Worm (Caenorhabditis elegans) whole organism, L4 larva: ENCODE data around the gene Y105C5B.20.

Source experiments
- F26F4.8 ChIP-seq: fragments of 200-800 bp; sonication (Bioruptor generic); conservative IDR thresholded peaks from 2 replicates; pipeline ENCODE4 v1.3.6; 2022; ENCODE audit warnings: missing genetic modification characterization, missing compliant biosample characterization
- F49E8.2 ChIP-seq: sonication (generic microtip); optimal IDR thresholded peaks from 2 replicates; lab custom pipeline; 2016; ENCODE audit warnings: missing compliant biosample characterization, mild to moderate bottlenecking, missing genetic modification characterization, borderline replicate concordance
- Y105C5A.15 ChIP-seq: fragments of 200-800 bp; sonication (Bioruptor generic); IDR thresholded peaks from 2 replicates; pipeline ENCODE4 v1.3.6; 2022; ENCODE audit warnings: missing genetic modification characterization, missing compliant biosample characterization
- Y75B8A.6 ChIP-seq: fragments of 200-800 bp; sonication (Bioruptor generic); IDR thresholded peaks from 2 replicates; pipeline ENCODE4 v1.3.6; 2022; ENCODE audit warnings: missing genetic modification reagents, missing genetic modification characterization, missing compliant biosample characterization
- ZK337.2 ChIP-seq: fragments of 200-800 bp; sonication (Bioruptor generic); IDR thresholded peaks from 2 replicates; pipeline ENCODE4 v1.3.6; 2022; ENCODE audit warnings: missing genetic modification reagents, missing genetic modification characterization, missing compliant biosample characterization
- aha-1 ChIP-seq: fragments of 150-350 bp; peaks from one replicate; lab custom pipeline; 2014; ENCODE audit warnings: missing biosample characterization, missing genetic modification characterization
- aly-2 ChIP-seq: sonication (generic microtip); optimal IDR thresholded peaks from 2 replicates; lab custom pipeline; 2018; ENCODE audit warnings: missing biosample characterization, missing genetic modification characterization
- ceh-28 ChIP-seq: fragments of 150-350 bp; optimal IDR thresholded peaks from 2 replicates; lab custom pipeline; 2014; ENCODE audit warnings: missing biosample characterization, missing genetic modification reagents, missing genetic modification characterization
- ceh-44 ChIP-seq: fragments of 200-800 bp; sonication (Bioruptor generic); IDR thresholded peaks from 2 replicates; pipeline ENCODE4 v1.3.6; 2022; ENCODE audit warnings: missing genetic modification reagents, missing genetic modification characterization, missing compliant biosample characterization
- ceh-62 ChIP-seq: sonication (generic microtip); optimal IDR thresholded peaks from 2 replicates; lab custom pipeline; 2017; ENCODE audit warnings: missing biosample characterization, missing genetic modification characterization
- ceh-82 ChIP-seq: sonication (generic microtip); optimal IDR thresholded peaks from 2 replicates; lab custom pipeline; 2017; ENCODE audit warnings: missing biosample characterization, missing genetic modification characterization
- daf-12 ChIP-seq: fragments of 150-350 bp; optimal IDR thresholded peaks from 2 replicates; lab custom pipeline; 2014; ENCODE audit warnings: missing biosample characterization, missing genetic modification reagents, missing genetic modification characterization
- dmd-6 ChIP-seq: fragments of 200-800 bp; sonication (Bioruptor generic); IDR thresholded peaks from 2 replicates; pipeline ENCODE4 v1.3.6; 2022; ENCODE audit warnings: missing genetic modification reagents, missing genetic modification characterization, missing compliant biosample characterization
- dmd-8 ChIP-seq: fragments of 200-800 bp; sonication (Bioruptor generic); IDR thresholded peaks from 2 replicates; pipeline ENCODE4 v1.3.6; 2022; ENCODE audit warnings: missing genetic modification characterization, missing compliant biosample characterization
- dmd-9 ChIP-seq: fragments of 200-800 bp; sonication (Bioruptor generic); IDR thresholded peaks from 2 replicates; pipeline ENCODE4 v1.3.6; 2022; ENCODE audit warnings: missing genetic modification reagents, missing genetic modification characterization, missing compliant biosample characterization
- egl-43 ChIP-seq: fragments of 200-800 bp; sonication (Bioruptor generic); IDR thresholded peaks from 2 replicates; pipeline ENCODE4 v1.3.6; 2022; ENCODE audit warnings: missing genetic modification reagents, missing genetic modification characterization, missing compliant biosample characterization
- gei-8 ChIP-seq: fragments of 200-800 bp; sonication (Bioruptor generic); optimal IDR thresholded peaks from 2 replicates; lab custom pipeline; 2018; ENCODE audit warnings: mild to moderate bottlenecking, missing genetic modification characterization, missing compliant biosample characterization
- hlh-30 ChIP-seq: sonication (generic microtip); optimal IDR thresholded peaks from 2 replicates; lab custom pipeline; 2017; ENCODE audit warnings: antibody characterized with exemption, mild to moderate bottlenecking, missing genetic modification characterization, missing compliant biosample characterization; ENCODE audit not compliant: insufficient read depth
- lin-13 ChIP-seq: fragments of 150-350 bp; optimal IDR thresholded peaks from 2 replicates; lab custom pipeline; 2014; ENCODE audit warnings: missing biosample characterization, missing genetic modification reagents, missing genetic modification characterization
- lin-15B ChIP-seq: fragments of 150-350 bp; sonication (generic microtip); optimal IDR thresholded peaks from 3 replicates; lab custom pipeline; 2014; ENCODE audit warnings: missing biosample characterization, missing genetic modification characterization
- lin-29 ChIP-seq: fragments of 200-800 bp; sonication (Bioruptor generic); IDR thresholded peaks from 2 replicates; pipeline ENCODE4 v1.3.6; 2022; ENCODE audit warnings: missing genetic modification reagents, missing genetic modification characterization, missing compliant biosample characterization
- madf-5 ChIP-seq, 2 experiments: fragments of 200-800 bp; sonication (Bioruptor generic); IDR thresholded peaks; 2 replicates each; pipeline ENCODE4 v1.3.6; 2022; ENCODE audit warnings: missing compliant biosample characterization in 2 of 2, missing genetic modification characterization in 2 of 2
- mdt-29 ChIP-seq: fragments of 200-800 bp; sonication (Bioruptor generic); IDR thresholded peaks from 2 replicates; pipeline ENCODE4 v1.3.6; 2022; ENCODE audit warnings: missing genetic modification reagents, missing genetic modification characterization, missing compliant biosample characterization
- nhr-10 ChIP-seq: fragments of 150-350 bp; optimal IDR thresholded peaks from 2 replicates; lab custom pipeline; 2014; ENCODE audit warnings: missing biosample characterization, missing genetic modification characterization
- nhr-11 ChIP-seq: fragments of 150-350 bp; optimal IDR thresholded peaks from 2 replicates; lab custom pipeline; 2014; ENCODE audit warnings: missing biosample characterization, missing genetic modification characterization
- nhr-237 ChIP-seq: sonication (generic microtip); optimal IDR thresholded peaks from 2 replicates; lab custom pipeline; 2017; ENCODE audit warnings: missing biosample characterization, missing genetic modification characterization
- nhr-25 ChIP-seq: sonication (generic microtip); optimal IDR thresholded peaks from 2 replicates; lab custom pipeline; 2017; ENCODE audit warnings: missing genetic modification characterization, mild to moderate bottlenecking, missing compliant biosample characterization, antibody characterized with exemption, moderate library complexity, borderline replicate concordance; ENCODE audit not compliant: insufficient read depth
- nhr-28 ChIP-seq: fragments of 150-350 bp; optimal IDR thresholded peaks from 2 replicates; lab custom pipeline; 2014; ENCODE audit warnings: missing biosample characterization, missing genetic modification characterization
- nhr-77 ChIP-seq: fragments of 150-350 bp; optimal IDR thresholded peaks from 2 replicates; lab custom pipeline; 2014; ENCODE audit warnings: missing biosample characterization, missing genetic modification characterization
- pqm-1 ChIP-seq: sonication (generic microtip); optimal IDR thresholded peaks from 2 replicates; lab custom pipeline; 2017; ENCODE audit warnings: missing biosample characterization, missing genetic modification characterization
- sdz-12 ChIP-seq: fragments of 200-800 bp; sonication (Bioruptor generic); optimal IDR thresholded peaks from 2 replicates; lab custom pipeline; 2018; ENCODE audit warnings: mild to moderate bottlenecking, missing genetic modification characterization, missing compliant biosample characterization
- set-16 ChIP-seq: fragments of 200-800 bp; sonication (Bioruptor generic); IDR thresholded peaks from 2 replicates; pipeline ENCODE4 v1.3.6; 2022; ENCODE audit warnings: missing genetic modification reagents, missing genetic modification characterization, missing compliant biosample characterization
- snpc-1.2 ChIP-seq: fragments of 200-800 bp; sonication (Bioruptor generic); IDR thresholded peaks from 2 replicates; pipeline ENCODE4 v1.3.6; 2022; ENCODE audit warnings: missing genetic modification reagents, missing genetic modification characterization, missing compliant biosample characterization
- unc-130 ChIP-seq: sonication (generic microtip); optimal IDR thresholded peaks from 2 replicates; lab custom pipeline; 2016; ENCODE audit warnings: missing genetic modification reagents, missing genetic modification characterization, missing compliant biosample characterization
- unc-62 ChIP-seq, 3 experiments: fragments of 150-350 bp in 1 of 3; sonication (generic microtip); optimal IDR thresholded peaks in 2 of 3; peaks in 1 of 3; 1 replicate in 1 of 3; 2 replicates in 2 of 3; lab custom pipeline; 2014 to 2017; ENCODE audit warnings: missing biosample characterization in 3 of 3, missing genetic modification characterization in 3 of 3, missing genetic modification reagents in 3 of 3, missing genotype in 1 of 3
- zfp-3 ChIP-seq: fragments of 200-800 bp; sonication (Bioruptor generic); conservative IDR thresholded peaks from 2 replicates; pipeline ENCODE4 v1.3.6; 2022; ENCODE audit warnings: missing genetic modification reagents, missing genetic modification characterization, missing compliant biosample characterization
- ztf-7 ChIP-seq: fragments of 150-350 bp; optimal IDR thresholded peaks from 2 replicates; lab custom pipeline; 2014; ENCODE audit warnings: missing biosample characterization, missing genetic modification characterization

Y105C5B.20 gene

ce11 chrIV:15962219-15962762 is 32.1 kb downstream of the Y105C5B.20 start, which contains the start of gene lgc-19:
TSS of gene lgc-19 (minus strand) at chrIV:15962712.
- TF ChIP-seq lin-29 (GFP tag; lab: Robert Waterston, UW) (no peak), unc-62 (GFP tag; optimal IDR thresholded peaks at IDR 0.05 in 1 of 2; lab: Kevin White, UChicago) (peak in 1 of 2 experiments; percentile 87), unc-62 (tag; optimal IDR thresholded peaks at IDR 0.05; lab: Kevin White, UChicago) (no peak), aha-1 (tag; lab: Kevin White, UChicago) (peak; percentile 54)

ce11 chrIV:15961069-15961468 is 33.3 kb downstream of the Y105C5B.20 start:
- no peak for TF ChIP-seq hlh-30
- TF ChIP-seq Y105C5A.15 (GFP tag; lab: Robert Waterston, UW) = no peak
- TF ChIP-seq snpc-1.2 = peak; percentile 66
- TF ChIP-seq aly-2 = no peak
- TF ChIP-seq sdz-12 = no peak
- TF ChIP-seq unc-62 (GFP tag; optimal IDR thresholded peaks at IDR 0.05 in 1 of 2; lab: Kevin White, UChicago) = peak in 1 of 2 experiments; percentile 27
- no peak for TF ChIP-seq unc-62 (tag; optimal IDR thresholded peaks at IDR 0.05; lab: Kevin White, UChicago)
- no peak for TF ChIP-seq F49E8.2
- no peak for TF ChIP-seq unc-130 (GFP tag; lab: Kevin White, UChicago)
- TF ChIP-seq ceh-28 (tag; lab: Kevin White, UChicago) = no peak
- TF ChIP-seq daf-12 (tag; lab: Kevin White, UChicago) = no peak
- no peak for TF ChIP-seq nhr-77 (tag; lab: Kevin White, UChicago)
- no peak for TF ChIP-seq nhr-237 (tag; lab: Kevin White, UChicago)
- TF ChIP-seq ceh-82 (tag; lab: Kevin White, UChicago) = no peak
- TF ChIP-seq mdt-29 = no peak
- no peak for TF ChIP-seq gei-8 (GFP tag; lab: Kevin White, UChicago)

ce11 chrIV:15955349-15955748 is 39.1 kb downstream of the Y105C5B.20 start:
- TF ChIP-seq ZK337.2 (GFP tag; lab: Robert Waterston, UW) (no peak), nhr-10 (tag; lab: Kevin White, UChicago) (no peak), pqm-1 (tag; lab: Kevin White, UChicago) (no peak), dmd-9 (GFP tag; lab: Robert Waterston, UW) (no peak), aha-1 (tag; lab: Kevin White, UChicago) (peak; percentile 50), Y105C5A.15 (GFP tag; lab: Robert Waterston, UW) (no peak), snpc-1.2 (peak; percentile 44; the same call in 1 of the 2 replicates), ceh-28 (tag; lab: Kevin White, UChicago) (no peak), sdz-12 (no peak)

ce11 chrIV:15953689-15954088 is 40.7 kb downstream of the Y105C5B.20 start:
- TF ChIP-seq zfp-3 (GFP tag; lab: Robert Waterston, UW) (no peak), nhr-25 (no peak), lin-15B (no peak), F26F4.8 (GFP tag; lab: Robert Waterston, UW) (no peak), ztf-7 (tag; lab: Kevin White, UChicago) (no peak), dmd-6 (GFP tag; lab: Robert Waterston, UW) (no peak), snpc-1.2 (peak; percentile 92)

ce11 chrIV:15951640-15952039 is 42.8 kb downstream of the Y105C5B.20 start, which contains the start of gene Y105C5B.15:
TSS of gene Y105C5B.15 (plus strand) at chrIV:15951936.
- TF ChIP-seq daf-12 (tag; lab: Kevin White, UChicago) (no peak), dmd-6 (GFP tag; lab: Robert Waterston, UW) (peak; percentile 76), pqm-1 (tag; lab: Kevin White, UChicago) (peak; percentile 57), nhr-28 (tag; lab: Kevin White, UChicago) (peak; percentile 1)

- TF ChIP-seq egl-43 (GFP tag; lab: Robert Waterston, UW) (no peak), ceh-44 (GFP tag; lab: Robert Waterston, UW) (no peak), nhr-237 (tag; lab: Kevin White, UChicago) (no peak), lin-13 (GFP tag; lab: Kevin White, UChicago) (no peak), madf-5 (GFP tag; IDR thresholded peaks at IDR 0.05; lab: Robert Waterston, UW) (no peak), nhr-11 (tag; lab: Kevin White, UChicago) (no peak), F26F4.8 (GFP tag; lab: Robert Waterston, UW) (0 out of 2 replicates have a peak, but pooled peaks have one; percentile 5), ceh-62 (no peak), set-16 (peak; percentile 57; the same call in 1 of the 2 replicates), nhr-28 (tag; lab: Kevin White, UChicago) (no peak), Y75B8A.6 (GFP tag; lab: Robert Waterston, UW) (no peak), dmd-8 (no peak)
- TF ChIP-seq, all 104 proteins: peak for 2
These were observed 43.4 kb downstream of the Y105C5B.20 start, which contains the start of gene ifas-3 for ce11 chrIV:15950838-15951581. TSS of gene ifas-3 (minus strand) at chrIV:15950888.
